Worm (Caenorhabditis elegans) whole organism, early embryonic: ENCODE results near the gene F54B11.7.

Experiments
- ama-1 ChIP-seq: fragments of 150-350 bp; optimal IDR thresholded peaks from 2 replicates; lab custom pipeline; 2014
- ceh-13 ChIP-seq: fragments of 200-800 bp; sonication (Bioruptor generic); optimal IDR thresholded peaks from 2 replicates; lab custom pipeline; 2018; ENCODE audit warnings: mild to moderate bottlenecking, missing genetic modification characterization, missing compliant biosample characterization
- ceh-36 ChIP-seq: sonication (generic microtip); optimal IDR thresholded peaks from 2 replicates; lab custom pipeline; 2016; ENCODE audit warnings: missing genetic modification characterization, inconsistent platforms, missing compliant biosample characterization
- ets-7 ChIP-seq: sonication (generic microtip); optimal IDR thresholded peaks from 2 replicates; lab custom pipeline; 2016; ENCODE audit warnings: missing genotype, missing genetic modification characterization, missing compliant biosample characterization
- flt-1 ChIP-seq: fragments of 200-800 bp; sonication (Bioruptor generic); IDR thresholded peaks from 2 replicates; pipeline ENCODE4 v1.3.6; 2022; ENCODE audit warnings: missing genetic modification characterization, missing compliant biosample characterization
- hmbx-1 ChIP-seq: sonication (generic microtip); optimal IDR thresholded peaks from 2 replicates; lab custom pipeline; 2016; ENCODE audit warnings: mild to moderate bottlenecking, missing genetic modification characterization, missing compliant biosample characterization
- pes-1 ChIP-seq: fragments of 200-800 bp; sonication (Bioruptor generic); IDR thresholded peaks from 2 replicates; pipeline ENCODE4 v1.3.6; 2022; ENCODE audit warnings: missing genetic modification reagents, missing genetic modification characterization, missing compliant biosample characterization
- tbx-11 ChIP-seq: fragments of 200-800 bp; sonication (Bioruptor generic); IDR thresholded peaks from 2 replicates; pipeline ENCODE4 v1.3.6; 2022; ENCODE audit warnings: missing genetic modification characterization, missing compliant biosample characterization
- tbx-37 ChIP-seq: fragments of 200-800 bp; sonication (Bioruptor generic); conservative IDR thresholded peaks from 2 replicates; pipeline ENCODE4 v1.3.6; 2022; ENCODE audit warnings: missing genetic modification reagents, missing genetic modification characterization, missing compliant biosample characterization

DNA sequence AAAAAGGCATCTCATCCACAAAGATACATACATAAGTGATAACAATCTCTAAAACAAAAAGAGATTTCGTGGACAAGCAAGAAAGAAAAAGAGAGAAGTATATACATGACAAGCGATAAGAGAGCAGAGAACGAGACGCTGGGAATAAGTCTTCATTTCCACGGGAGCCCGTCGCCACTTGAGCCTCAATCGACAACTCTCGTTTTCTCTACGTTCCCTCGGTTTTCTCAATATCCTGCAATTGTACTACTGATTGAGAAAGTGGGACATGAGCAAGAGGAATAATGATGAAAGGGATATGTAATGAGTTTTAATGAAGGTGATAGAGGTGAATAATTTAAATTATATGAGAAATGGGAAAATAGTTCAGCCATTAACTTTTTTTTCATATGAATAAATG, 37.3 kb downstream of the F54B11.7 start:
- no peak for TF ChIP-seq ceh-36 (tag; lab: Kevin White, UChicago)
- no peak for TF ChIP-seq ama-1
- no peak for TF ChIP-seq tbx-37 (GFP tag; lab: Robert Waterston, UW)
- no peak for TF ChIP-seq ceh-13 (GFP tag; lab: Kevin White, UChicago)
- TF ChIP-seq hmbx-1, result no peak
- no peak for TF ChIP-seq pes-1
- TF ChIP-seq ets-7 (tag; lab: Kevin White, UChicago), result no peak
- TF ChIP-seq tbx-11 (GFP tag; lab: Robert Waterston, UW), result no peak
- TF ChIP-seq flt-1 (GFP tag; lab: Robert Waterston, UW), result no peak
